Worm (Caenorhabditis elegans) whole organism, young adult: Measurements from ENCODE around the gene math-39.

Experiments
- B0336.3 ChIP-seq: fragments of 200-800 bp; sonication (Bioruptor generic); IDR thresholded peaks from 2 replicates; pipeline ENCODE4 v1.3.6; 2022; ENCODE audit warnings: missing genetic modification characterization, missing compliant biosample characterization
- Y53G8AR.9 ChIP-seq: fragments of 200-800 bp; sonication (Bioruptor generic); conservative IDR thresholded peaks from 2 replicates; pipeline ENCODE4 v1.3.6; 2022; ENCODE audit warnings: missing genetic modification reagents, missing genetic modification characterization, missing compliant biosample characterization
- Y67H2A.10 ChIP-seq: fragments of 200-800 bp; sonication (Bioruptor generic); conservative IDR thresholded peaks from 2 replicates; pipeline ENCODE4 v1.3.6; 2022; ENCODE audit warnings: missing genetic modification reagents, missing genetic modification characterization, missing compliant biosample characterization
- Y95B8A.8 ChIP-seq: fragments of 200-800 bp; sonication (Bioruptor generic); IDR thresholded peaks from 2 replicates; pipeline ENCODE4 v1.3.6; 2022; ENCODE audit warnings: missing genetic modification reagents, missing genetic modification characterization, missing compliant biosample characterization
- aptf-2 ChIP-seq: fragments of 200-800 bp; sonication (Bioruptor generic); conservative IDR thresholded peaks from 2 replicates; pipeline ENCODE4 v1.3.6; 2022; ENCODE audit warnings: missing genetic modification reagents, missing genetic modification characterization, missing compliant biosample characterization
- attf-6 ChIP-seq: fragments of 200-800 bp; sonication (Bioruptor generic); IDR thresholded peaks from 2 replicates; pipeline ENCODE4 v1.3.6; 2022; ENCODE audit warnings: missing genetic modification reagents, missing genetic modification characterization, missing compliant biosample characterization
- ceh-27 ChIP-seq: fragments of 200-800 bp; sonication (Bioruptor generic); optimal IDR thresholded peaks from 2 replicates; lab custom pipeline; 2018; ENCODE audit warnings: mild to moderate bottlenecking, missing genetic modification characterization, moderate library complexity, missing compliant biosample characterization
- die-1 ChIP-seq: sonication (generic microtip); optimal IDR thresholded peaks from 2 replicates; lab custom pipeline; 2016; ENCODE audit warnings: missing genotype, mild to moderate bottlenecking, missing genetic modification characterization, missing compliant biosample characterization
- efl-1 ChIP-seq: fragments of 150-350 bp; optimal IDR thresholded peaks from 2 replicates; lab custom pipeline; 2014; ENCODE audit warnings: missing biosample characterization, missing genetic modification reagents, missing genetic modification characterization
- egl-44 ChIP-seq: fragments of 200-800 bp; sonication (Bioruptor generic); IDR thresholded peaks from 2 replicates; pipeline ENCODE4 v1.3.6; 2022; ENCODE audit warnings: missing genetic modification reagents, missing genetic modification characterization, missing compliant biosample characterization
- hsf-1 ChIP-seq: fragments of 200-800 bp; sonication (Bioruptor generic); IDR thresholded peaks from 2 replicates; pipeline ENCODE4 v1.3.6; 2022; ENCODE audit warnings: missing genetic modification reagents, missing genetic modification characterization, missing compliant biosample characterization
- let-526 ChIP-seq: fragments of 200-800 bp; sonication (Bioruptor generic); IDR thresholded peaks from 2 replicates; pipeline ENCODE4 v1.3.6; 2022; ENCODE audit warnings: missing genetic modification reagents, missing genetic modification characterization, missing compliant biosample characterization
- unc-62 ChIP-seq: fragments of 150-350 bp; optimal IDR thresholded peaks from 2 replicates; lab custom pipeline; 2014; ENCODE audit warnings: missing biosample characterization, missing genetic modification reagents, missing genetic modification characterization
- ztf-22 ChIP-seq: fragments of 200-800 bp; sonication (Bioruptor generic); optimal IDR thresholded peaks from 2 replicates; lab custom pipeline; 2018; ENCODE audit warnings: mild to moderate bottlenecking, missing genetic modification characterization, moderate library complexity, missing compliant biosample characterization

ce11 chrII:1850840-1851294 lies 18.7 kb downstream of the math-39 start, which contains the start of gene C52E2.3:
- TF ChIP-seq B0336.3 (no peak), die-1 (tag; lab: Kevin White, UChicago) (no peak), egl-44 (GFP tag; lab: Robert Waterston, UW) (no peak), efl-1 (no peak), unc-62 (no peak), aptf-2 (GFP tag; lab: Robert Waterston, UW) (no peak), ceh-27 (GFP tag; lab: Kevin White, UChicago) (no peak), Y53G8AR.9 (no peak), ztf-22 (GFP tag; lab: Kevin White, UChicago) (no peak), hsf-1 (GFP tag; lab: Robert Waterston, UW) (no peak), Y95B8A.8 (GFP tag; lab: Robert Waterston, UW) (no peak), Y67H2A.10 (no peak), attf-6 (no peak), let-526 (GFP tag; lab: Robert Waterston, UW) (no peak)
